Fruit fly (Drosophila melanogaster): ENCODE data around the gene MFS10.

DNA sequence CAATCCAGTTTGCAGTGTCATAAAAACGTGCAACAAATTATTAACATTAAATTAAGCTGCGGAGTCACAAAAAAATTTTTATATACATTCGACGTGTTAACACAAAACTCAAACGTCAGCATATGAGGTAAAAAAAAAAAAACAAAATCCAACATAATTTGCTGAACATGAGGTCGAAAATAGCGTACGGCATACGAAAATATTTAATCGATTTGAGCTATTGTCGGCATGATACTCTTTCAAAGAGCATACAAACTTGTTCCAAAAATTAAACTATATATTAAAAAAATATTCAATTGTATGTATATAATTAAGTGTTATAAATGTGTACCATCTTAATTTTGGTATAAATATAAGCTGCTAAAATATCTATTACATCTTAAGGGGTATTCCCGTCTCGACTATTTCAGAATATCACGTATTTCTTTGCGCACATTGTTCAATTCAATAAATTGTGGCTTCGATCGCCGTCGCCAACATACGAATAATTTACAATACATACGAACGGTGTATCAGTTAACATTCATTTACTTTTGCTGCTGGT, 19.2 kb upstream of the MFS10 start:
- TF ChIP-seq CG7045 (GFP tag; optimal IDR thresholded peaks at IDR 0.05) = no peak
- TF ChIP-seq ovo (GFP tag; optimal IDR thresholded peaks at IDR 0.05) = no peak
- no peak for TF ChIP-seq kay (GFP tag; ENCODE audit: borderline replicate concordance)
- no peak for TF ChIP-seq cnc (optimal IDR thresholded peaks at IDR 0.05)

All from whole organism, adult.